Fruit fly (Drosophila melanogaster): ENCODE data around the gene CG17186.

Gene CG17186

DNA sequence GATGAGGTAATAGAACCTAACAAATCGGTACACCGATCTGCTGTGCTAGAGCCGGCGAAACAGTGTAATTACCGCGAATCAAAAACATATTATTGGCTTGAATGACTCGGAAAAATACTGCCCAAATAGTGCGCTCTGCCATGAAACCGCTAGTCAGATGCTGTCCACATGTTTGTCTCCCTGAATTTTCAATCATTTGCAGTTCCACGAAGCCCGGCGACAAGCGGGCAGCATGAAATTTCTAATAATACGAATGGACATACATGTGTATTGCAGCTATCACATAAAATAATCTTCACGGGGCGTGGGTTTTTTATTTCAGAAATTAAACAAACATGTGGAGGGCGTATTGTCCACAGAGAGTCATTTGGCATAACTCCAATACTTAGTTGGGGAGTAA is 18.4 kb downstream of the CG17186 start (continued):
- TF ChIP-seq CG2199 (GFP tag; IDR thresholded peaks at IDR 0.05) = 0 out of 3 replicates have a peak, but pooled peaks have one; percentile 46
- TF ChIP-seq CG18764 (GFP tag; optimal IDR thresholded peaks at IDR 0.05) = no peak
- TF ChIP-seq CG10462 (GFP tag; optimal IDR thresholded peaks at IDR 0.05) = no peak
- no peak for TF ChIP-seq gem (tag; optimal IDR thresholded peaks at IDR 0.05)
- TF ChIP-seq dmrt99B (tag; optimal IDR thresholded peaks at IDR 0.05) = no peak
- TF ChIP-seq TFAM (GFP tag; optimal IDR thresholded peaks at IDR 0.05) = no peak
- no peak for TF ChIP-seq CG15601 (tag; optimal IDR thresholded peaks at IDR 0.05)
- TF ChIP-seq Lim3 (GFP tag; IDR thresholded peaks at IDR 0.05) = no peak
- no peak for TF ChIP-seq luna (GFP tag; optimal IDR thresholded peaks at IDR 0.05)
- no peak for TF ChIP-seq CG6654 (GFP tag; optimal IDR thresholded peaks at IDR 0.05)
- TF ChIP-seq Fer1 (GFP tag; optimal IDR thresholded peaks at IDR 0.05) = no peak
- TF ChIP-seq Ets97D (GFP tag; optimal IDR thresholded peaks at IDR 0.05) = no peak
- TF ChIP-seq HLH4C (GFP tag; IDR thresholded peaks at IDR 0.05; ENCODE audit: partially characterized antibody) = no peak
- no peak for TF ChIP-seq inv (GFP tag; IDR thresholded peaks at IDR 0.05; ENCODE audit: partially characterized antibody)
- peak in 1 of 2 experiments; percentile 18 for TF ChIP-seq Pdp1 (GFP tag; optimal IDR thresholded peaks at IDR 0.05)
- no peak for TF ChIP-seq pho (GFP tag; optimal IDR thresholded peaks at IDR 0.05)
- no peak for TF ChIP-seq gt (GFP tag; IDR thresholded peaks at IDR 0.05)
- TF ChIP-seq CG15479 (GFP tag; optimal IDR thresholded peaks at IDR 0.05) = no peak
- no peak for TF ChIP-seq CG14667 (GFP tag; IDR thresholded peaks at IDR 0.05)
- no peak for TF ChIP-seq CG3847 (GFP tag; IDR thresholded peaks at IDR 0.05)

DNA sequence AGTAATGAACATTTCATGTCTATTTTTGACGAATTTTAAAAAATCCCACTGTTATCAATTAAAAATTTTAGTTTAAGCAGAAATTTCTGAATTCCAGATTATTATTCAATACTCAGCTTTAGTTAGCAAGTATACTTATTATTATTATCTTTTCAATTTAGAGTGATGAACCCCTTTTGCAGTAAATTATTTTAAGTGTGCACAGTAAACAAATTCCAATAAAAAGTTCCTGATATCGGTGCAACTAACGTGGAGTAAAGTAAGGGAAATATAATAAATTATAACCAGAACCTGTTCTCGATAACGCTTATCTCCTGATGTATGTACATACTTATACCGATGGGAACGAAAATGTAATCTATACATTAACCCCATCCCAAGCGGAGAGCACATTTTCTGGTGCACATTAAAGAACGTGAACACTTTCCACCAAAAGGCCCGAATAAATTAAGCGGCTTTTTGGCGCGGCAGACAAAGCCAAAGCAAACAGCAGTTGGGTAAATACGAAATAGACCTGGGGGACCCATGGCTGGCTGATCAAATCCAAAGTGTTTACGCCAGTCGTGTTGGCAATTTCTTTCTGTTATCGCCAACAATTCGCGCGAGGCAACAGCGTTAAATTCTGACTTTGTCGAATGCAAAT is 19.2 kb downstream of the CG17186 start:
- TF ChIP-seq Kr (GFP tag; optimal IDR thresholded peaks at IDR 0.05) = no peak
- no peak for TF ChIP-seq da (GFP tag; optimal IDR thresholded peaks at IDR 0.05)
- peak; percentile 21 for TF ChIP-seq eyg (GFP tag; optimal IDR thresholded peaks at IDR 0.05)
- no peak for TF ChIP-seq Mad (GFP tag; optimal IDR thresholded peaks at IDR 0.05)
- no peak for TF ChIP-seq CG8924 (tag; optimal IDR thresholded peaks at IDR 0.05)
- TF ChIP-seq CG34224 (GFP tag; IDR thresholded peaks at IDR 0.05; ENCODE audit: partially characterized antibody) = no peak
- no peak for TF ChIP-seq D (optimal IDR thresholded peaks at IDR 0.05)
- peak; percentile 10 for TF ChIP-seq D (GFP tag; optimal IDR thresholded peaks at IDR 0.05)
- no peak for TF ChIP-seq CG34376 (GFP tag; optimal IDR thresholded peaks at IDR 0.05)
- TF ChIP-seq az2 (GFP tag; optimal IDR thresholded peaks at IDR 0.05) = no peak
- no peak for TF ChIP-seq CG7963 (GFP tag; IDR thresholded peaks at IDR 0.05; ENCODE audit: partially characterized antibody)
- peak; percentile 41 for TF ChIP-seq CG7786 (GFP tag; optimal IDR thresholded peaks at IDR 0.05)
- peak; percentile 6 for TF ChIP-seq tup (GFP tag; optimal IDR thresholded peaks at IDR 0.05)
- TF ChIP-seq Tbp (GFP tag; optimal IDR thresholded peaks at IDR 0.05) = no peak
- TF ChIP-seq Sry-δ (GFP tag; optimal IDR thresholded peaks at IDR 0.05) = no peak
- peak; percentile 31 for TF ChIP-seq CG5180 (GFP tag; optimal IDR thresholded peaks at IDR 0.05)
- TF ChIP-seq chm (GFP tag; IDR thresholded peaks at IDR 0.05) = peak; percentile 61
- TF ChIP-seq HLH54F (GFP tag; optimal IDR thresholded peaks at IDR 0.05) = no peak
- no peak for TF ChIP-seq Jarid2 (GFP tag; optimal IDR thresholded peaks at IDR 0.05)
- no peak for TF ChIP-seq Abd-B (GFP tag; optimal IDR thresholded peaks at IDR 0.05)
- TF ChIP-seq CG5953 (GFP tag; IDR thresholded peaks at IDR 0.05) = 0 out of 2 replicates have a peak, but pooled peaks have one; percentile 6
- no peak for TF ChIP-seq NC2α (GFP tag; optimal IDR thresholded peaks at IDR 0.05)
- TF ChIP-seq CG1647 (GFP tag; optimal IDR thresholded peaks at IDR 0.05) = no peak
- no peak for TF ChIP-seq CG8765 (GFP tag; IDR thresholded peaks at IDR 0.05)
- peak; percentile 27 for TF ChIP-seq CG18011 (GFP tag; optimal IDR thresholded peaks at IDR 0.05)
- no peak for TF ChIP-seq gem (tag; optimal IDR thresholded peaks at IDR 0.05)
- TF ChIP-seq Optix (GFP tag; IDR thresholded peaks at IDR 0.05) = peak; percentile 11; the same call in 1 of the 3 replicates
- peak; percentile 54; the same call in 1 of the 2 replicates for TF ChIP-seq sob (GFP tag; IDR thresholded peaks at IDR 0.05)
- TF ChIP-seq CG9609 (GFP tag; optimal IDR thresholded peaks at IDR 0.05) = peak; percentile 18
- peak; percentile 9; the same call in 1 of the 2 replicates for TF ChIP-seq ham (GFP tag; IDR thresholded peaks at IDR 0.05)
- no peak for TF ChIP-seq CG18476 (GFP tag; optimal IDR thresholded peaks at IDR 0.05)
- TF ChIP-seq Usf (GFP tag; optimal IDR thresholded peaks at IDR 0.05) = peak; percentile 14

Measured in whole organism, embryonic.